Worm (Caenorhabditis elegans) whole organism, midembryonic: ENCODE results near the gene clec-142.

ENCODE experiments used
- T22C8.4 ChIP-seq: fragments of 200-800 bp; sonication (Bioruptor generic); IDR thresholded peaks from 2 replicates; pipeline ENCODE4 v1.3.6; 2022; ENCODE audit warnings: missing genetic modification characterization, missing compliant biosample characterization
- cog-1 ChIP-seq: sonication (generic microtip); optimal IDR thresholded peaks from 2 replicates; lab custom pipeline; 2016; ENCODE audit warnings: missing genetic modification characterization, missing compliant biosample characterization
- flt-1 ChIP-seq: fragments of 200-800 bp; sonication (Bioruptor generic); IDR thresholded peaks from 2 replicates; pipeline ENCODE4 v1.3.6; 2022; ENCODE audit warnings: missing genetic modification characterization, missing compliant biosample characterization
- klf-2 ChIP-seq: fragments of 200-800 bp; sonication (Bioruptor generic); conservative IDR thresholded peaks from 2 replicates; pipeline ENCODE4 v1.3.6; 2022; ENCODE audit warnings: missing genetic modification reagents, missing genetic modification characterization, missing compliant biosample characterization
- med-1 ChIP-seq: sonication (generic microtip); optimal IDR thresholded peaks from 2 replicates; lab custom pipeline; 2017; ENCODE audit warnings: missing genetic modification characterization, mild to moderate bottlenecking, missing compliant biosample characterization, antibody characterized with exemption, missing genetic modification reagents; ENCODE audit not compliant: insufficient read depth
- ref-1 ChIP-seq: fragments of 200-800 bp; sonication (Bioruptor generic); conservative IDR thresholded peaks from 2 replicates; pipeline ENCODE4 v1.3.6; 2022; ENCODE audit warnings: missing genetic modification reagents, missing genetic modification characterization, missing compliant biosample characterization
- tab-1 ChIP-seq: fragments of 200-800 bp; sonication (Bioruptor generic); IDR thresholded peaks from 2 replicates; pipeline ENCODE4 v1.3.6; 2022; ENCODE audit warnings: missing genetic modification characterization, missing compliant biosample characterization
- ztf-23 ChIP-seq: fragments of 200-800 bp; sonication (Bioruptor generic); IDR thresholded peaks from 2 replicates; pipeline ENCODE4 v1.3.6; 2022; ENCODE audit warnings: missing genetic modification reagents, missing genetic modification characterization, missing compliant biosample characterization
- ztf-29 ChIP-seq: fragments of 200-800 bp; sonication (Bioruptor generic); IDR thresholded peaks from 2 replicates; pipeline ENCODE4 v1.3.6; 2022; ENCODE audit warnings: missing genetic modification reagents, missing genetic modification characterization, missing compliant biosample characterization

Gene clec-142

ce11 chrII:8283158-8283717, 4.8 kb downstream of the clec-142 start, which contains the start of the genes nst-1 and cct-4:
TSS of gene nst-1 (minus strand) at chrII:8283208.
TSS of gene cct-4 (plus strand) at chrII:8283667.
- TF ChIP-seq tab-1 (GFP tag; lab: Robert Waterston, UW), result no peak
- no peak for TF ChIP-seq med-1 (GFP tag; lab: Kevin White, UChicago)
- TF ChIP-seq cog-1, result no peak
- no peak for TF ChIP-seq T22C8.4 (GFP tag; lab: Robert Waterston, UW)
- no peak for TF ChIP-seq ref-1 (GFP tag; lab: Robert Waterston, UW)
- TF ChIP-seq flt-1 (GFP tag; lab: Robert Waterston, UW), result no peak
- no peak for TF ChIP-seq ztf-23
- no peak for TF ChIP-seq ztf-29 (GFP tag; lab: Robert Waterston, UW)
- TF ChIP-seq klf-2, result no peak

ce11 chrII:8295296-8295695, 16.8 kb downstream of the clec-142 start, which contains the start of gene nlp-55:
TSS of gene nlp-55 (minus strand) at chrII:8295396.
- TF ChIP-seq T22C8.4 (GFP tag; lab: Robert Waterston, UW), result no peak
- no peak for TF ChIP-seq ztf-23
- TF ChIP-seq flt-1 (GFP tag; lab: Robert Waterston, UW), result no peak
- no peak for TF ChIP-seq ztf-29 (GFP tag; lab: Robert Waterston, UW)
- TF ChIP-seq cog-1, result no peak

ce11 chrII:8308314-8308713, 29.8 kb downstream of the clec-142 start:
- TF ChIP-seq tab-1 (GFP tag; lab: Robert Waterston, UW), result no peak
- no peak for TF ChIP-seq ztf-23
- TF ChIP-seq ztf-29 (GFP tag; lab: Robert Waterston, UW), result no peak
- no peak for TF ChIP-seq flt-1 (GFP tag; lab: Robert Waterston, UW)
- no peak for TF ChIP-seq klf-2
- TF ChIP-seq T22C8.4 (GFP tag; lab: Robert Waterston, UW), result no peak
- no peak for TF ChIP-seq cog-1
- no peak for TF ChIP-seq med-1 (GFP tag; lab: Kevin White, UChicago)
- no peak for TF ChIP-seq ref-1 (GFP tag; lab: Robert Waterston, UW)

- no peak for TF ChIP-seq T22C8.4 (GFP tag; lab: Robert Waterston, UW)
- TF ChIP-seq flt-1 (GFP tag; lab: Robert Waterston, UW), result no peak
- no peak for TF ChIP-seq cog-1
- TF ChIP-seq med-1 (GFP tag; lab: Kevin White, UChicago), result no peak
- TF ChIP-seq tab-1 (GFP tag; lab: Robert Waterston, UW), result no peak
- no peak for TF ChIP-seq ref-1 (GFP tag; lab: Robert Waterston, UW)
- no peak for TF ChIP-seq klf-2
- no peak for TF ChIP-seq ztf-29 (GFP tag; lab: Robert Waterston, UW)
- no peak for TF ChIP-seq ztf-23
Observed at ce11 chrII:8311484-8311883, 33.0 kb downstream of the clec-142 start.

ce11 chrII:8312012-8312411, 33.5 kb downstream of the clec-142 start:
- TF ChIP-seq ztf-29 (GFP tag; lab: Robert Waterston, UW) (no peak), flt-1 (GFP tag; lab: Robert Waterston, UW) (no peak), ref-1 (GFP tag; lab: Robert Waterston, UW) (no peak), klf-2 (no peak), ztf-23 (no peak), T22C8.4 (GFP tag; lab: Robert Waterston, UW) (no peak), med-1 (GFP tag; lab: Kevin White, UChicago) (no peak), cog-1 (no peak), tab-1 (GFP tag; lab: Robert Waterston, UW) (no peak)

ce11 chrII:8314768-8315167, 36.3 kb downstream of the clec-142 start:
- TF ChIP-seq med-1 (GFP tag; lab: Kevin White, UChicago) (no peak), flt-1 (GFP tag; lab: Robert Waterston, UW) (no peak), cog-1 (no peak), tab-1 (GFP tag; lab: Robert Waterston, UW) (no peak), T22C8.4 (GFP tag; lab: Robert Waterston, UW) (no peak), ztf-23 (no peak), klf-2 (no peak), ztf-29 (GFP tag; lab: Robert Waterston, UW) (no peak), ref-1 (GFP tag; lab: Robert Waterston, UW) (no peak)

- TF ChIP-seq ztf-23 (no peak), ref-1 (GFP tag; lab: Robert Waterston, UW) (no peak), med-1 (GFP tag; lab: Kevin White, UChicago) (no peak), klf-2 (no peak), T22C8.4 (GFP tag; lab: Robert Waterston, UW) (no peak), ztf-29 (GFP tag; lab: Robert Waterston, UW) (no peak), cog-1 (no peak), flt-1 (GFP tag; lab: Robert Waterston, UW) (no peak), tab-1 (GFP tag; lab: Robert Waterston, UW) (no peak)
Observed at ce11 chrII:8316701-8317100, 38.2 kb downstream of the clec-142 start.

- TF ChIP-seq med-1 (GFP tag; lab: Kevin White, UChicago), result no peak
- TF ChIP-seq ref-1 (GFP tag; lab: Robert Waterston, UW), result no peak
- TF ChIP-seq ztf-23, result no peak
- TF ChIP-seq T22C8.4 (GFP tag; lab: Robert Waterston, UW), result no peak
Observed at ce11 chrII:8321244-8321643, 42.8 kb downstream of the clec-142 start, which contains the start of gene shw-1. TSS of gene shw-1 (minus strand) at chrII:8321471.

- TF ChIP-seq flt-1 (GFP tag; lab: Robert Waterston, UW) (peak; percentile 70; the same call in 1 of the 2 replicates), ztf-23 (peak; percentile 72), ref-1 (GFP tag; lab: Robert Waterston, UW) (no peak), T22C8.4 (GFP tag; lab: Robert Waterston, UW) (no peak), med-1 (GFP tag; lab: Kevin White, UChicago) (peak; percentile 84), tab-1 (GFP tag; lab: Robert Waterston, UW) (peak; percentile 60; the same call in 1 of the 2 replicates), klf-2 (peak; percentile 72; the same call in 1 of the 2 replicates), cog-1 (peak; percentile 56), ztf-29 (GFP tag; lab: Robert Waterston, UW) (no peak)
Observed at ce11 chrII:8325002-8325539, 46.6 kb downstream of the clec-142 start, which contains the start of the genes ran-3 and C26D10.3. TSS of gene ran-3 (minus strand) at chrII:8325052. TSS of gene C26D10.3 (plus strand) at chrII:8325386.
